Fruit fly (Drosophila melanogaster): Measurements from ENCODE around the gene CG46394.
"Not testable (repeated sequence)": the region's sequence is repeated elsewhere in the genome, so short reads cannot be mapped to it uniquely, and the experiment has no call there.

- TF ChIP-seq Sp1 (GFP tag; optimal IDR thresholded peaks at IDR 0.05); Hr83 (GFP tag; optimal IDR thresholded peaks at IDR 0.05; ENCODE audit: poor library complexity, severe bottlenecking); Mio (GFP tag; optimal IDR thresholded peaks at IDR 0.05); OdsH (GFP tag; optimal IDR thresholded peaks at IDR 0.05); CG32264 (GFP tag; optimal IDR thresholded peaks at IDR 0.05); ey (GFP tag; optimal IDR thresholded peaks at IDR 0.05); usp (GFP tag; optimal IDR thresholded peaks at IDR 0.05); sage (GFP tag; optimal IDR thresholded peaks at IDR 0.05); psq (GFP tag; optimal IDR thresholded peaks at IDR 0.05); br (GFP tag; optimal IDR thresholded peaks at IDR 0.05): not testable (repeated sequence)
These were observed 23.2 kb upstream of the CG46394 start, which contains the start of gene CG33489 for dm6 chr3L:11576944-11577343.

Measured in whole organism, wandering third instar larva.